Fruit fly (Drosophila melanogaster) whole organism, embryonic: ENCODE data around the gene CG6961.

Experiments used
- CG10321 ChIP-seq: fragments of 200-800 bp; sonication (Bioruptor generic); IDR thresholded peaks from 2 replicates; pipeline ENCODE4 v1.3.6; 2022; ENCODE audit warnings: missing biosample characterization, missing genetic modification characterization
- CG11398 ChIP-seq: fragments of 200-800 bp; sonication (Bioruptor generic); optimal IDR thresholded peaks from 2 replicates; lab custom pipeline; 2016; ENCODE audit warnings: missing biosample characterization, missing genetic modification characterization
- CG11723 ChIP-seq: fragments of 200-800 bp; sonication (Bioruptor generic); optimal IDR thresholded peaks from 2 replicates; lab custom pipeline; 2017; ENCODE audit warnings: missing biosample characterization, mild to moderate bottlenecking, missing genetic modification characterization
- CG12942 ChIP-seq: fragments of 200-800 bp; sonication (Bioruptor generic); optimal IDR thresholded peaks from 3 replicates; lab custom pipeline; 2016; ENCODE audit warnings: missing biosample characterization, missing genetic modification characterization
- CG15514 ChIP-seq: fragments of 200-800 bp; sonication (Bioruptor generic); optimal IDR thresholded peaks from 3 replicates; lab custom pipeline; 2017; ENCODE audit warnings: missing biosample characterization, missing genetic modification characterization, mild to moderate bottlenecking, moderate library complexity, missing genetic modification reagents
- CG1602 ChIP-seq: fragments of 200-800 bp; sonication (Bioruptor generic); optimal IDR thresholded peaks from 3 replicates; lab custom pipeline; 2016; ENCODE audit warnings: missing biosample characterization, missing genetic modification characterization
- CG16815 ChIP-seq: fragments of 200-800 bp; sonication (Bioruptor generic); optimal IDR thresholded peaks from 3 replicates; lab custom pipeline; 2017; ENCODE audit warnings: missing biosample characterization, mild to moderate bottlenecking, missing genetic modification characterization
- CG17568 ChIP-seq: fragments of 200-800 bp; sonication (Bioruptor generic); optimal IDR thresholded peaks from 2 replicates; lab custom pipeline; 2018; ENCODE audit warnings: missing biosample characterization, mild to moderate bottlenecking, missing genetic modification characterization, moderate library complexity
- CG1792 ChIP-seq: fragments of 200-800 bp; sonication (Bioruptor generic); optimal IDR thresholded peaks from 2 replicates; lab custom pipeline; 2016; ENCODE audit warnings: missing biosample characterization, missing genetic modification characterization
- CG2712 ChIP-seq: fragments of 200-800 bp; optimal IDR thresholded peaks from 3 replicates; lab custom pipeline; 2019; ENCODE audit warnings: missing biosample characterization, mild to moderate bottlenecking, missing genetic modification characterization, moderate library complexity
- CG2875 ChIP-seq: fragments of 200-800 bp; sonication (Bioruptor generic); optimal IDR thresholded peaks from 2 replicates; lab custom pipeline; 2017; ENCODE audit warnings: missing biosample characterization, mild to moderate bottlenecking, missing genetic modification characterization, missing genetic modification reagents
- CG30431 ChIP-seq: fragments of 200-800 bp; sonication (Bioruptor generic); optimal IDR thresholded peaks from 2 replicates; lab custom pipeline; 2017; ENCODE audit warnings: missing biosample characterization, missing genetic modification characterization
- CG31224 ChIP-seq: fragments of 200-800 bp; sonication (Bioruptor generic); IDR thresholded peaks from 2 replicates; pipeline ENCODE4 v1.3.6; 2022; ENCODE audit warnings: missing biosample characterization, missing genetic modification characterization
- CG3726 ChIP-seq: fragments of 200-800 bp; sonication (Bioruptor generic); IDR thresholded peaks from 3 replicates; pipeline ENCODE4, ENCODE4 v1.3.6; 2022; ENCODE audit warnings: missing biosample characterization, missing genetic modification characterization
- CG6765 ChIP-seq: fragments of 200-800 bp; sonication (Bioruptor generic); optimal IDR thresholded peaks from 3 replicates; lab custom pipeline; 2017; ENCODE audit warnings: missing biosample characterization, mild to moderate bottlenecking, missing genetic modification characterization
- CG6813 ChIP-seq: fragments of 200-800 bp; sonication (Bioruptor generic); optimal IDR thresholded peaks from 2 replicates; lab custom pipeline; 2017; ENCODE audit warnings: missing biosample characterization, missing genetic modification characterization, mild to moderate bottlenecking, moderate library complexity, missing genetic modification reagents
- CG7839 ChIP-seq: fragments of 200-800 bp; sonication (Bioruptor generic); optimal IDR thresholded peaks from 3 replicates; lab custom pipeline; 2018; ENCODE audit warnings: missing biosample characterization, mild to moderate bottlenecking, missing genetic modification characterization, moderate library complexity
- CG7987 ChIP-seq: fragments of 200-800 bp; sonication (Bioruptor generic); optimal IDR thresholded peaks from 2 replicates; lab custom pipeline; 2018; ENCODE audit warnings: missing biosample characterization, mild to moderate bottlenecking, missing genetic modification characterization, moderate library complexity
- CG8290 ChIP-seq, 3 experiments: fragments of 200-800 bp; sonication (Bioruptor generic); optimal IDR thresholded peaks; 2 replicates each; lab custom pipeline; 2016 to 2019; ENCODE audit warnings: missing biosample characterization in 3 of 3, missing genetic modification characterization in 3 of 3, mild to moderate bottlenecking in 2 of 3, moderate library complexity in 1 of 3
- CG8924 ChIP-seq: fragments of 200-800 bp; optimal IDR thresholded peaks from 3 replicates; lab custom pipeline; 2019; ENCODE audit warnings: missing biosample characterization, mild to moderate bottlenecking, missing genetic modification characterization, moderate library complexity
- CkIIα-i1 ChIP-seq: fragments of 200-800 bp; sonication (Bioruptor generic); IDR thresholded peaks from 2 replicates; pipeline ENCODE4 v1.3.6; 2022; ENCODE audit warnings: missing biosample characterization, missing genetic modification characterization
- Dad ChIP-seq: fragments of 200-800 bp; sonication (Bioruptor generic); optimal IDR thresholded peaks from 3 replicates; lab custom pipeline; 2016; ENCODE audit warnings: missing biosample characterization, missing genetic modification characterization
- Dek ChIP-seq: fragments of 200-800 bp; sonication (Bioruptor generic); optimal IDR thresholded peaks from 3 replicates; lab custom pipeline; 2019; ENCODE audit warnings: missing biosample characterization, mild to moderate bottlenecking, missing genetic modification characterization, moderate library complexity
- Gsc ChIP-seq: fragments of 200-800 bp; sonication (Bioruptor generic); IDR thresholded peaks from 2 replicates; pipeline ENCODE4 v1.3.6; 2022; ENCODE audit warnings: missing biosample characterization, missing genetic modification characterization
- H15 ChIP-seq: fragments of 200-800 bp; sonication (Bioruptor generic); IDR thresholded peaks from 3 replicates; pipeline ENCODE4 v1.3.6; 2022; ENCODE audit warnings: missing biosample characterization, missing genetic modification characterization
- Hand ChIP-seq: fragments of 200-800 bp; sonication (Bioruptor generic); optimal IDR thresholded peaks from 2 replicates; lab custom pipeline; 2017; ENCODE audit warnings: mild to moderate bottlenecking, missing biosample characterization, missing genetic modification reagents, missing genetic modification characterization
- Hmx ChIP-seq: fragments of 200-800 bp; sonication (Bioruptor generic); optimal IDR thresholded peaks from 2 replicates; lab custom pipeline; 2016; ENCODE audit warnings: missing biosample characterization, missing genetic modification characterization
- Lim3 ChIP-seq: fragments of 200-800 bp; sonication (Bioruptor generic); IDR thresholded peaks from 2 replicates; pipeline ENCODE4 v1.3.6; 2022; ENCODE audit warnings: missing biosample characterization, missing genetic modification characterization
- MTF-1 ChIP-seq: fragments of 200-800 bp; sonication (Bioruptor generic); optimal IDR thresholded peaks from 2 replicates; lab custom pipeline; 2018; ENCODE audit warnings: missing biosample characterization, mild to moderate bottlenecking, missing genetic modification characterization, borderline replicate concordance
- NC2α ChIP-seq: fragments of 200-800 bp; sonication (Bioruptor generic); optimal IDR thresholded peaks from 2 replicates; lab custom pipeline; 2016; ENCODE audit warnings: missing biosample characterization, missing genetic modification characterization
- Nf-YC ChIP-seq: fragments of 200-800 bp; optimal IDR thresholded peaks from 3 replicates; lab custom pipeline; 2019; ENCODE audit warnings: missing biosample characterization, mild to moderate bottlenecking, missing genetic modification characterization, moderate library complexity
- Oaz ChIP-seq: fragments of 200-800 bp; sonication (Bioruptor generic); IDR thresholded peaks from 2 replicates; pipeline ENCODE4 v1.3.6; 2022; ENCODE audit warnings: missing biosample characterization, missing genetic modification characterization
- Taf1 ChIP-seq: fragments of 200-800 bp; sonication (Bioruptor generic); IDR thresholded peaks from 2 replicates; pipeline ENCODE4 v1.3.6; 2022; ENCODE audit warnings: missing biosample characterization, missing genetic modification characterization
- Xrp1 ChIP-seq: fragments of 200-800 bp; sonication (Bioruptor generic); IDR thresholded peaks from 2 replicates; pipeline ENCODE4 v1.3.6; 2022; ENCODE audit warnings: missing biosample characterization, missing genetic modification characterization
- ato ChIP-seq: fragments of 200-800 bp; sonication (Bioruptor generic); IDR thresholded peaks from 2 replicates; pipeline ENCODE4 v1.3.6; 2022; ENCODE audit warnings: missing biosample characterization, missing genetic modification characterization; ENCODE audit not compliant: partially characterized antibody
- bcd ChIP-seq: fragments of 200-800 bp; sonication (Bioruptor generic); optimal IDR thresholded peaks from 2 replicates; lab custom pipeline; 2017; ENCODE audit warnings: missing biosample characterization, mild to moderate bottlenecking, missing genetic modification characterization
- caup ChIP-seq: fragments of 200-800 bp; sonication (Bioruptor generic); optimal IDR thresholded peaks from 3 replicates; lab custom pipeline; 2017; ENCODE audit warnings: missing biosample characterization, mild to moderate bottlenecking, missing genetic modification characterization, moderate library complexity; ENCODE audit not compliant: severe bottlenecking
- cg ChIP-seq: fragments of 200-800 bp; sonication (Bioruptor generic); optimal IDR thresholded peaks from 3 replicates; lab custom pipeline; 2019; ENCODE audit warnings: missing biosample characterization, mild to moderate bottlenecking, missing genetic modification characterization, moderate library complexity
- eve ChIP-seq, 2 experiments: fragments of >200 bp; optimal IDR thresholded peaks; 2 replicates each; lab custom pipeline; 2017; ENCODE audit warnings: missing biosample characterization in 2 of 2, missing genetic modification characterization in 2 of 2
- gt ChIP-seq: fragments of 200-800 bp; sonication (Bioruptor generic); IDR thresholded peaks from 2 replicates; pipeline ENCODE4 v1.3.6; 2022; ENCODE audit warnings: missing biosample characterization, missing genetic modification characterization
- hth ChIP-seq: fragments of >200 bp; optimal IDR thresholded peaks from 2 replicates; lab custom pipeline; 2017; ENCODE audit warnings: inconsistent platforms
- luna ChIP-seq: fragments of 200-800 bp; sonication (Bioruptor generic); optimal IDR thresholded peaks from 2 replicates; lab custom pipeline; 2016; ENCODE audit warnings: missing biosample characterization, missing genetic modification characterization
- pros ChIP-seq: fragments of 200-800 bp; sonication (Bioruptor generic); optimal IDR thresholded peaks from 3 replicates; lab custom pipeline; 2019; ENCODE audit warnings: missing biosample characterization, mild to moderate bottlenecking, missing genetic modification characterization, moderate library complexity
- ro ChIP-seq: fragments of 200-800 bp; sonication (Bioruptor generic); IDR thresholded peaks from 2 replicates; pipeline ENCODE4 v1.3.6; 2022; ENCODE audit warnings: missing biosample characterization, missing genetic modification characterization
- salm ChIP-seq: fragments of 200-800 bp; sonication (Bioruptor generic); optimal IDR thresholded peaks from 2 replicates; lab custom pipeline; 2018; ENCODE audit warnings: missing biosample characterization, mild to moderate bottlenecking, missing genetic modification characterization
- sima ChIP-seq: fragments of 200-800 bp; sonication (Bioruptor generic); optimal IDR thresholded peaks from 2 replicates; lab custom pipeline; 2016; ENCODE audit warnings: missing biosample characterization, missing genetic modification characterization
- slbo ChIP-seq: fragments of 200-800 bp; sonication (Bioruptor generic); IDR thresholded peaks from 2 replicates; pipeline ENCODE4 v1.3.6; 2022; ENCODE audit warnings: missing biosample characterization, missing genetic modification characterization
- stwl ChIP-seq: fragments of 200-800 bp; sonication (Bioruptor generic); optimal IDR thresholded peaks from 3 replicates; lab custom pipeline; 2018; ENCODE audit warnings: missing biosample characterization, mild to moderate bottlenecking, missing genetic modification characterization, moderate library complexity
- zfh2 ChIP-seq: fragments of 200-800 bp; sonication (Bioruptor generic); optimal IDR thresholded peaks from 2 replicates; lab custom pipeline; 2016; ENCODE audit warnings: missing biosample characterization, missing genetic modification characterization

CG6961 gene

dm6 chrX:18789353-18790210 is 1.6 kb upstream of the CG6961 start (continued):
- TF ChIP-seq stwl (tag; lab: Kevin White, UChicago) (no peak), cg (GFP tag; lab: Kevin White, UChicago) (no peak), CG15514 (peak; percentile 15), luna (no peak), Dad (peak; percentile 31), CG11398 (GFP tag; lab: Kevin White, UChicago) (peak; percentile 5), Gsc (GFP tag; lab: Robert Waterston, UW) (no peak), zfh2 (GFP tag; lab: Kevin White, UChicago) (peak; percentile 68), H15 (GFP tag; lab: Robert Waterston, UW) (no peak), ro (GFP tag; lab: Robert Waterston, UW) (no peak), Dek (tag; lab: Kevin White, UChicago) (peak; percentile 51), eve (GFP tag; optimal IDR thresholded peaks at IDR 0.05; lab: Kevin White, UChicago) (no peak), CG7987 (peak; percentile 20), CG1792 (GFP tag; lab: Kevin White, UChicago) (no peak), CG2712 (peak; percentile 57), CG6813 (GFP tag; lab: Kevin White, UChicago) (peak; percentile 19), CG17568 (GFP tag; lab: Kevin White, UChicago) (peak; percentile 20), Hmx (GFP tag; lab: Kevin White, UChicago) (no peak), CG8924 (tag; lab: Kevin White, UChicago) (peak; percentile 66), CG2875 (GFP tag; lab: Kevin White, UChicago) (peak; percentile 37), NC2α (GFP tag; lab: Kevin White, UChicago) (no peak), sima (no peak), CG8290 (GFP tag; optimal IDR thresholded peaks at IDR 0.05; lab: Kevin White, UChicago) (no peak), CG8290 (tag; optimal IDR thresholded peaks at IDR 0.05; lab: Kevin White, UChicago) (peak in 1 of 2 experiments; percentile 44), CkIIα-i1 (no peak), hth (lab: Kevin White, UChicago) (no peak), slbo (GFP tag; lab: Robert Waterston, UW) (no peak), CG16815 (peak; percentile 62), salm (tag; lab: Kevin White, UChicago) (no peak), caup (GFP tag; lab: Kevin White, UChicago) (peak; percentile 47), bcd (peak; percentile 64), CG10321 (GFP tag; lab: Robert Waterston, UW) (no peak), pros (GFP tag; lab: Kevin White, UChicago) (no peak), CG31224 (GFP tag; lab: Robert Waterston, UW) (peak; percentile 12; the same call in 1 of the 2 replicates), CG7839 (tag; lab: Kevin White, UChicago) (peak; percentile 79), Taf1 (GFP tag; lab: Robert Waterston, UW) (no peak; the same call in 1 of the 2 replicates), CG1602 (GFP tag; lab: Kevin White, UChicago) (peak; percentile 36), ato (no peak), CG30431 (GFP tag; lab: Kevin White, UChicago) (peak; percentile 38), CG6765 (GFP tag; lab: Kevin White, UChicago) (peak; percentile 68), gt (GFP tag; lab: Robert Waterston, UW) (no peak), Nf-YC (peak; percentile 51), Hand (GFP tag; lab: Kevin White, UChicago) (no peak), MTF-1 (GFP tag; lab: Kevin White, UChicago) (no peak), CG12942 (GFP tag; lab: Kevin White, UChicago) (no peak), Xrp1 (GFP tag; lab: Robert Waterston, UW) (no peak), CG3726 (GFP tag; lab: Robert Waterston, UW) (no peak), Lim3 (GFP tag; lab: Robert Waterston, UW) (no peak), Oaz (GFP tag; lab: Robert Waterston, UW) (no peak; the same call in 1 of the 2 replicates), CG11723 (GFP tag; lab: Kevin White, UChicago) (peak; percentile 58)
